Worm (Caenorhabditis elegans): ENCODE results near the gene T12A7.2.

DNA sequence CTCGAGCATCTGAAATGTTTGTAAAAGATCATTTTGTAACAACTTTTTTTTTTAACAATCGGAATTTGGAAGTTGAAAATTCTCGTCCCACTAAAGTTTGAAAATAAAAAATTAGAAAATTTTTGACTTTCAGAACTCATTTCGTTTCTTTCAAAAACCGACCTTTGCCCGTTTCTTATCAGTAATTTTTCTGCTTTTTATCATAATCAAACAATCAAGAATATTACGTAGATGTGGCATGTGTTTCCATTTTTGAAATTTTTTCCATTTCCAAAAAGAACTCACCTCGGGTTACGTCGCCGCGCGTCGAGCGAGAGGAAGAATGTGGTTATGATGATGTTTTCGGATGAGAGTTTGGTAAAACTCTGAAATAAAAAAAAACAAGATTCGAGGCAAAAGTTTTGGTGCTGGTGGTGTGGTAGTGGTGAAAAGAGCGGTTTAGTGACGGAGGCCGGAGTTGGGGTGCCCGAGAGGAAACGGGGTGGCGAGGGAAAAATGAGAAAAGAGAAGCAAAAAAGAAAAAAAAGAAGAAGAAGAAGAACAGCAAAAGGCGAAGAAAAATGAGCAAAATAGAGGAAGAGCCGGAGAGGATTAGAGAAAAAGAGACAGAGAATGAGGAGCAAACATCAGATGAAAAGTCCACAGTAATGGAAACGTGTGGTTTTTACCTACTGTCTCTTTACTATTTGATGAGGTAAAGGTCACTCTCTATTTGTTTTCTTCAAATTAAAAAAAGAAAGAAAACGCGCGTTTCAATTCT lies at the start of gene T12A7.2:
- TF ChIP-seq hmbx-1 (tag; optimal IDR thresholded peaks at IDR 0.05) (no peak), ama-1 (optimal IDR thresholded peaks at IDR 0.05) (no peak), tbx-11 (GFP tag; IDR thresholded peaks at IDR 0.05) (no peak), scrt-1 (GFP tag; IDR thresholded peaks at IDR 0.05) (no peak), pes-1 (GFP tag; IDR thresholded peaks at IDR 0.05) (no peak), sea-1 (GFP tag; conservative IDR thresholded peaks at IDR 0.05) (no peak), flt-1 (GFP tag; IDR thresholded peaks at IDR 0.05) (no peak), F13C5.2 (tag; optimal IDR thresholded peaks at IDR 0.05) (no peak), B0310.2 (tag; optimal IDR thresholded peaks at IDR 0.05) (no peak), hnd-1 (tag; optimal IDR thresholded peaks at IDR 0.05) (no peak), aly-1 (tag; optimal IDR thresholded peaks at IDR 0.05) (no peak), tbx-37 (GFP tag; conservative IDR thresholded peaks at IDR 0.05) (no peak), ets-7 (tag; optimal IDR thresholded peaks at IDR 0.05) (no peak), ceh-13 (GFP tag; optimal IDR thresholded peaks at IDR 0.05) (no peak)
